Fruit fly (Drosophila melanogaster): ENCODE results near the gene Gss2.

- TF ChIP-seq insv (optimal IDR thresholded peaks at IDR 0.05) (no peak), h (optimal IDR thresholded peaks at IDR 0.05) (no peak), ttk (optimal IDR thresholded peaks at IDR 0.05) (no peak)
Observed at dm6 chrX:17880269-17880889, 19.1 kb upstream of the Gss2 start.

All from Kc167 (cell line).